Worm (Caenorhabditis elegans): ENCODE data around the gene R04A9.3.
A peak's percentile ranks its signal among the peaks of the same experiment; 100 is the strongest.
"Not testable (repeated sequence)": the region's sequence is repeated elsewhere in the genome, so short reads cannot be mapped to it uniquely, and the experiment has no call there.

R04A9.3 gene

DNA sequence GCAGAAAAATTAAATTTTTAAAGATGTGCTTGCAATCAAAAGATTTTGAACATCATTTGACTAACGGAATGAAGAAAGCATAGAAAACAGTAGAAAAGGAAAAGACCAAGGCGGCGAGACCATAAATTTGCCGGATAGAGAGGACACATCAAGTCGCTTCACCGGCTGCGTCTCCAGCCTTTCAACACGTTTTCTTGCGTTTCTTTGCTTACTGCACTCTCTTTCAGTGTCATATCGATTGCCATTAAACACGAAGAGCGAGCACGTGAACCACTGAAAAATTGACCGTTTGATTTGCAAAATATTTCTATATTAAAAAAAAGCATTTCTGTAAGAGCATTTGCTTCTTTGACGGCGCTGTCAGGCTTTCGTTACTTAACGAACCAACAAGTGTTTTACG, 32.3 kb downstream of the R04A9.3 start (continued):
- TF ChIP-seq spr-1 (tag; optimal IDR thresholded peaks at IDR 0.05) (no peak), zfp-3 (GFP tag; conservative IDR thresholded peaks at IDR 0.05) (no peak), spr-3 (GFP tag; optimal IDR thresholded peaks at IDR 0.05) (no peak), mdl-1 (tag; optimal IDR thresholded peaks at IDR 0.05) (peak; percentile 19 to 74), egl-43 (GFP tag; IDR thresholded peaks at IDR 0.05) (0 out of 2 replicates have a peak, but pooled peaks have one; percentile 14)

DNA sequence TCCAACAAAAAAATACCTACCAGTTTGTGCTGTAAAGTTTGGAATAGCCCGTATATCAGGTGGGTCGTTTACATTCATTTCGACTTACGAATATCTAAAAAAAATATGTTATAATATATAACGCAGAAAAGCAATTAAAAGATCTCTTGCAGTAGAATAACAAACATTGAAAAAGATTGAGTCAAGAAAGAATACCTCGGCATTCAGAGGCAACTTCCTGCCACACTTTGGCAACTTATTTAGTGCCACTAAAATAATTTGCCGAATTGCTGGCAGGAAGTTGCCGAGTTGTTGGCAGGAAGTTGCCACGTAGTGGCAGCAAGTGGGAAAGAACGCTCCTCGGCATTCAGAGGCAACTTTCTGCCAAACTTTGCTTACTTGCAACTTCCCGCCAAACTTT, 33.3 kb downstream of the R04A9.3 start, which contains the start of gene C04E7.3:
C04E7.3 (minus strand) TSS at position 101 of the 400 bp plus-strand sequence.
- TF ChIP-seq snpc-1.2 (GFP tag; IDR thresholded peaks at IDR 0.05); F49E8.2 (tag; optimal IDR thresholded peaks at IDR 0.05; ENCODE audit: borderline replicate concordance); nhr-77 (tag; optimal IDR thresholded peaks at IDR 0.05): not testable (repeated sequence)

ce11 chrX:343822-344221, 36.6 kb downstream of the R04A9.3 start:
- peak; percentile 44 for TF ChIP-seq dpl-1 (GFP tag; optimal IDR thresholded peaks at IDR 0.05)
- peak in 1 of 2 experiments; percentile 15 for TF ChIP-seq lsy-2 (tag; optimal IDR thresholded peaks at IDR 0.05)
- TF ChIP-seq hlh-11 (tag; optimal IDR thresholded peaks at IDR 0.05) = peak; percentile 37
- TF ChIP-seq dmd-8 (GFP tag; IDR thresholded peaks at IDR 0.05) = no peak
- peak; percentile 28 for TF ChIP-seq mxl-3 (GFP tag; optimal IDR thresholded peaks at IDR 0.05)
- peak; percentile 36 for TF ChIP-seq mes-2 (tag; optimal IDR thresholded peaks at IDR 0.05; ENCODE audit: poor library complexity, severe bottlenecking)
- TF ChIP-seq lin-13 (GFP tag; optimal IDR thresholded peaks at IDR 0.05) = peak; percentile 75
- TF ChIP-seq dmd-6 (GFP tag; IDR thresholded peaks at IDR 0.05) = 0 out of 2 replicates have a peak, but pooled peaks have one; percentile 38
- peak; percentile 20 for TF ChIP-seq hlh-30 (tag; optimal IDR thresholded peaks at IDR 0.05; ENCODE audit: insufficient read depth)
- TF ChIP-seq F26F4.8 (GFP tag; conservative IDR thresholded peaks at IDR 0.05) = no peak
- TF ChIP-seq Y105C5A.15 (GFP tag; IDR thresholded peaks at IDR 0.05) = no peak

ce11 chrX:334452-334851, 46.0 kb downstream of the R04A9.3 start:
- TF ChIP-seq aha-1 (tag) (peak; percentile 52), ceh-28 (tag; optimal IDR thresholded peaks at IDR 0.05) (no peak), unc-62 (GFP tag; optimal IDR thresholded peaks at IDR 0.05 in 1 of 2) (peak in 1 of 2 experiments; percentile 52), unc-62 (tag; optimal IDR thresholded peaks at IDR 0.05) (no peak), ces-1 (GFP tag; optimal IDR thresholded peaks at IDR 0.05) (no peak)

- TF ChIP-seq nhr-77 (tag; optimal IDR thresholded peaks at IDR 0.05) (no peak), unc-62 (GFP tag; optimal IDR thresholded peaks at IDR 0.05 in 1 of 2) (peak in 1 of 2 experiments; percentile 91), unc-62 (tag; optimal IDR thresholded peaks at IDR 0.05) (no peak)
These were observed 47.8 kb downstream of the R04A9.3 start for ce11 chrX:332643-333042.

- 0 out of 2 replicates have a peak, but pooled peaks have one; percentile 29 for TF ChIP-seq arid-1 (GFP tag; conservative IDR thresholded peaks at IDR 0.05)
These were observed 49.5 kb downstream of the R04A9.3 start for ce11 chrX:330861-331260.

DNA sequence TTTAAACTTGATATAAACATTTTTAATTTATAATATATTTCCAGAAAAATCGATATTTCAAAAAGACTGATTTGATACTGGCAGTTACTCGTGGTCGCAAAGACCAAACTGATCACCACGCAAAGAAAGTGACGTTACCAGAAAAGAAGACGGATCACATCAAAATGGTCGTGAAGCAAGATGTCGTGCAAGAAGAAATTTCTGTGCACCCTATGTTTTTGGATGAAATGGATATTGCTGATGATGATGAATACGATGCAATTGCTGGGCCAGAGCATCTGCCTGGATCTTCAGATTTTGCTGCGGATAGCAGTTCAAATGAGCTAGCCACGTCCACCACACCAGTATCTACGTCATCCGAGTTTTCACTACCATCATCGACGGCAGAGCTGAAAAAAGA, 51.7 kb downstream of the R04A9.3 start:
- no peak for TF ChIP-seq ceh-44 (GFP tag; IDR thresholded peaks at IDR 0.05)
- peak in 1 of 2 experiments; percentile 90 for TF ChIP-seq unc-62 (GFP tag; optimal IDR thresholded peaks at IDR 0.05 in 1 of 2)
- no peak for TF ChIP-seq unc-62 (tag; optimal IDR thresholded peaks at IDR 0.05)

Measured in whole organism, L4 larva.